1 fruit fly cellular context compared by ENCODE assay signal in genomic region chr2L:9176114-9176553, dm6.
A peak's percentile ranks its signal among the peaks of the same experiment; 100 is the strongest.
TF ChIP-seq lines count a peak whose summit lies in the region.

No protein-coding gene starts in this region.

TF ChIP-seq in whole organism, embryonic, 481 proteins besides CTCF, POLR2A, EP300 and RAD21 (continued from another document):
- TF ChIP-seq Atf6 (GFP tag; IDR thresholded peaks at IDR 0.05; lab: Robert Waterston, UW), result peak; percentile 66
- peak; percentile 19 for TF ChIP-seq CG2678 (tag; optimal IDR thresholded peaks at IDR 0.05; lab: Kevin White, UChicago)
- no peak for TF ChIP-seq Oli (tag; optimal IDR thresholded peaks at IDR 0.05; lab: Kevin White, UChicago)
- peak; percentile 85 for TF ChIP-seq HLHmδ (GFP tag; optimal IDR thresholded peaks at IDR 0.05; lab: Kevin White, UChicago)
- TF ChIP-seq CG43689 (GFP tag; IDR thresholded peaks at IDR 0.05; lab: Robert Waterston, UW), result no peak
- no peak for TF ChIP-seq az2 (GFP tag; optimal IDR thresholded peaks at IDR 0.05; lab: Kevin White, UChicago)
- TF ChIP-seq Stat92E (GFP tag; optimal IDR thresholded peaks at IDR 0.05; lab: Kevin White, UChicago), result peak in 1 of 3 experiments; percentile 42
- TF ChIP-seq Hand (GFP tag; optimal IDR thresholded peaks at IDR 0.05; lab: Kevin White, UChicago), result peak; percentile 20
- no peak for TF ChIP-seq Sox100B (GFP tag; optimal IDR thresholded peaks at IDR 0.05; lab: Kevin White, UChicago)
- no peak for TF ChIP-seq Sin3A (optimal IDR thresholded peaks at IDR 0.05; lab: Kevin White, UChicago)
- no peak for TF ChIP-seq NC2β (GFP tag; optimal IDR thresholded peaks at IDR 0.05; lab: Kevin White, UChicago)
- TF ChIP-seq Ets97D (GFP tag; optimal IDR thresholded peaks at IDR 0.05; lab: Kevin White, UChicago), result no peak
- no peak for TF ChIP-seq Hr3 (GFP tag; optimal IDR thresholded peaks at IDR 0.05; lab: Kevin White, UChicago)
- TF ChIP-seq oc (tag; optimal IDR thresholded peaks at IDR 0.05; lab: Kevin White, UChicago), result peak; percentile 1
- peak; percentile 57 for TF ChIP-seq Hmr (GFP tag; optimal IDR thresholded peaks at IDR 0.05; lab: Kevin White, UChicago)
- TF ChIP-seq HmgZ (tag; optimal IDR thresholded peaks at IDR 0.05; lab: Kevin White, UChicago), result peak; percentile 41
- no peak for TF ChIP-seq CG17612 (GFP tag; IDR thresholded peaks at IDR 0.05; lab: Robert Waterston, UW)
- TF ChIP-seq CG6854 (GFP tag; optimal IDR thresholded peaks at IDR 0.05; lab: Kevin White, UChicago), result peak; percentile 76
- TF ChIP-seq CG34376 (GFP tag; optimal IDR thresholded peaks at IDR 0.05; lab: Kevin White, UChicago), result peak; percentile 70
- no peak for TF ChIP-seq CG3065 (GFP tag; optimal IDR thresholded peaks at IDR 0.05; lab: Kevin White, UChicago)
- peak; percentile 56 for TF ChIP-seq Side (GFP tag; optimal IDR thresholded peaks at IDR 0.05; lab: Kevin White, UChicago)
- TF ChIP-seq esg (GFP tag; conservative IDR thresholded peaks at IDR 0.05; lab: Robert Waterston, UW), result no peak
- peak; percentile 33 for TF ChIP-seq phol (tag; optimal IDR thresholded peaks at IDR 0.05; lab: Kevin White, UChicago)
- TF ChIP-seq GATAe (GFP tag; conservative IDR thresholded peaks at IDR 0.05; lab: Robert Waterston, UW), result no peak
- TF ChIP-seq Xbp1 (GFP tag; optimal IDR thresholded peaks at IDR 0.05; lab: Kevin White, UChicago), result peak; percentile 52
- TF ChIP-seq ATbp (GFP tag; optimal IDR thresholded peaks at IDR 0.05; lab: Kevin White, UChicago), result peak; percentile 66
